Worm (Caenorhabditis elegans) whole organism, L4 larva: ENCODE measurements around the gene pbo-6.

ENCODE experiments used
- ZK546.5 ChIP-seq, 2 experiments: sonication (generic microtip); optimal IDR thresholded peaks; 2 replicates each; lab custom pipeline; 2017; ENCODE audit warnings: missing biosample characterization in 2 of 2, missing genetic modification characterization in 2 of 2
- aha-1 ChIP-seq: fragments of 150-350 bp; peaks from one replicate; lab custom pipeline; 2014; ENCODE audit warnings: missing biosample characterization, missing genetic modification characterization
- ceh-28 ChIP-seq: fragments of 150-350 bp; optimal IDR thresholded peaks from 2 replicates; lab custom pipeline; 2014; ENCODE audit warnings: missing biosample characterization, missing genetic modification reagents, missing genetic modification characterization
- dpl-1 ChIP-seq: fragments of 150-350 bp; optimal IDR thresholded peaks from 2 replicates; lab custom pipeline; 2014; ENCODE audit warnings: missing biosample characterization, missing genetic modification reagents, missing genetic modification characterization
- hmg-1.1 ChIP-seq: fragments of 200-800 bp; sonication (Bioruptor generic); IDR thresholded peaks from 2 replicates; pipeline ENCODE4 v1.3.6; 2022; ENCODE audit warnings: missing genetic modification reagents, missing genetic modification characterization, missing compliant biosample characterization
- lin-1 ChIP-seq: fragments of 200-800 bp; sonication (Bioruptor generic); IDR thresholded peaks from 2 replicates; pipeline ENCODE4 v1.3.6; 2022; ENCODE audit warnings: missing genetic modification reagents, missing genetic modification characterization, missing compliant biosample characterization
- lsy-2 ChIP-seq, 2 experiments: fragments of 150-350 bp in 1 of 2; sonication (generic microtip) in 1 of 2; optimal IDR thresholded peaks; 2 replicates each; lab custom pipeline; 2014 to 2017; ENCODE audit warnings: missing biosample characterization in 2 of 2, missing genetic modification characterization in 2 of 2
- mep-1 ChIP-seq: fragments of 150-350 bp; sonication (generic microtip); optimal IDR thresholded peaks from 3 replicates; lab custom pipeline; 2014; ENCODE audit warnings: missing biosample characterization, missing genetic modification characterization
- nhr-11 ChIP-seq: fragments of 150-350 bp; optimal IDR thresholded peaks from 2 replicates; lab custom pipeline; 2014; ENCODE audit warnings: missing biosample characterization, missing genetic modification characterization
- set-16 ChIP-seq: fragments of 200-800 bp; sonication (Bioruptor generic); IDR thresholded peaks from 2 replicates; pipeline ENCODE4 v1.3.6; 2022; ENCODE audit warnings: missing genetic modification reagents, missing genetic modification characterization, missing compliant biosample characterization

ce11 chrX:17458887-17459286 lies 30.0 kb downstream of the pbo-6 start, which contains the start of gene mlc-1:
- TF ChIP-seq hmg-1.1 (GFP tag; lab: Robert Waterston, UW): no peak
- TF ChIP-seq set-16: peak; percentile 38
- no peak for TF ChIP-seq lsy-2 (tag; optimal IDR thresholded peaks at IDR 0.05; lab: Kevin White, UChicago)
- no peak for TF ChIP-seq nhr-11 (tag; lab: Kevin White, UChicago)
- no peak for TF ChIP-seq ceh-28 (tag; lab: Kevin White, UChicago)
- TF ChIP-seq aha-1 (tag; lab: Kevin White, UChicago): peak; percentile 74
- no peak for TF ChIP-seq mep-1 (tag; lab: Kevin White, UChicago)
- TF ChIP-seq ZK546.5 (tag; optimal IDR thresholded peaks at IDR 0.05; lab: Kevin White, UChicago): no peak
- no peak for TF ChIP-seq dpl-1 (GFP tag; lab: Kevin White, UChicago)
- no peak for TF ChIP-seq lin-1
